Fruit fly (Drosophila melanogaster) whole organism, larva: ENCODE results near the gene Ino80.

Source experiments
- noc ChIP-seq: fragments of 200-800 bp; sonication (Bioruptor generic); optimal IDR thresholded peaks from 3 replicates; lab custom pipeline; 2019; ENCODE audit warnings: missing biosample characterization, mild to moderate bottlenecking, missing genetic modification characterization, moderate library complexity

Gene Ino80

dm6 chr3R:19326043-19326805 lies 76.7 kb downstream of the Ino80 start, which contains the start of gene Delta:
TSS of gene Delta (minus strand) at chr3R:19326217.
- no peak for TF ChIP-seq noc (tag; lab: Kevin White, UChicago)

- TF ChIP-seq noc (tag; lab: Kevin White, UChicago), result no peak
These were observed 80.6 kb downstream of the Ino80 start for dm6 chr3R:19322386-19322785.

dm6 chr3R:19321457-19322172 lies 81.3 kb downstream of the Ino80 start:
- TF ChIP-seq noc (tag; lab: Kevin White, UChicago), result no peak

dm6 chr3R:19319433-19319832 lies 83.5 kb downstream of the Ino80 start:
- no peak for TF ChIP-seq noc (tag; lab: Kevin White, UChicago)
